Fruit fly (Drosophila melanogaster) Kc167 (cell line): ENCODE measurements around the gene SCaMC.

Source experiments
- Myc ChIP-seq: fragments of >200 bp; optimal IDR thresholded peaks from 2 replicates; lab custom pipeline; 2017; ENCODE audit warnings: missing external identifiers
- Sin3A ChIP-seq: fragments of >200 bp; optimal IDR thresholded peaks from 2 replicates; lab custom pipeline; 2018; ENCODE audit warnings: missing external identifiers
- h ChIP-seq: fragments of >200 bp; optimal IDR thresholded peaks from 3 replicates; lab custom pipeline; 2018; ENCODE audit warnings: missing external identifiers
- insv ChIP-seq: fragments of >200 bp; optimal IDR thresholded peaks from 3 replicates; lab custom pipeline; 2018; ENCODE audit warnings: missing external identifiers
- psq ChIP-seq: fragments of >200 bp; optimal IDR thresholded peaks from 2 replicates; lab custom pipeline; 2017; ENCODE audit warnings: missing external identifiers
- ttk ChIP-seq: sonication (Bioruptor generic); optimal IDR thresholded peaks from 2 replicates; lab custom pipeline; 2017; ENCODE audit warnings: missing external identifiers

SCaMC gene

DNA sequence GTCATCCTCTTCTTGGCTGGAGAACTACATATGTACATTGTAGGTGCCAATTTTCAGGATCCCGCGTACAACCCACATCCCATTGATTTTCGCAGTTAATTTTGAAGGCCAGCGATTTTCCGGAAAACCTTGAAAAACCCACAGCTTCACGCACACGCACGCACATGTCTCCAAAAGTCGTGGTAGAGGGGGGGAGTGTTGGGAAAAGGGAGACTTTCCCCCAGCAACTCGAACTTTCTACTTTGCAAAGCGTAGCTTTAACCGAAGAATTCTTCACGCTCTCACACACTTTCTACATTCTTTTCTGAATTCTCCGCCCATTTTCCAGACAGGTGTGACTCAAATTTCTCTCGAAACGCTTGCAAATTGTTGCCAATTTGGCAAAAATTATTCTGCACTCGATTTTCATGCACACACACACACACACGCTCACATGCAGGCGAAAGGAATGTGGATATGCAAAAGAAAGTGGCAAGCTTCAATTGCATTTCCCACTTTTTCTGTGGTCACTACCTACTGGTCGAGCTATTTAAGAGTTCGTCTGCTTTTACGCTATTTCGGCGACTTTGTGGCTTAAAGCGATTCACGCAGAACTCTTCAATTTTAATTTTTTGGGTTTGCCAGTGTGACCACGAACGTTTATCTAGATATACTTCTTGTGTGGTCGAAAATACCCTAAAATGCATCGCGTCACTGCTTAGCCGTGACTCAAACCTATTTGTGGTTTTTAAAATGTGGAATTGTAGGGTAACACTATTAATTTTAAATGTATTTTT, at the start of gene SCaMC:
TSS of gene SCaMC (minus strand) at position 654 of the 776 bp plus-strand sequence.
- no peak for TF ChIP-seq Myc (lab: Kevin White, UChicago)
- no peak for TF ChIP-seq h (lab: Kevin White, UChicago)
- TF ChIP-seq psq (lab: Kevin White, UChicago) = no peak
- TF ChIP-seq insv = no peak
- TF ChIP-seq Sin3A (lab: Kevin White, UChicago) = no peak
- TF ChIP-seq ttk (lab: Kevin White, UChicago) = no peak

DNA sequence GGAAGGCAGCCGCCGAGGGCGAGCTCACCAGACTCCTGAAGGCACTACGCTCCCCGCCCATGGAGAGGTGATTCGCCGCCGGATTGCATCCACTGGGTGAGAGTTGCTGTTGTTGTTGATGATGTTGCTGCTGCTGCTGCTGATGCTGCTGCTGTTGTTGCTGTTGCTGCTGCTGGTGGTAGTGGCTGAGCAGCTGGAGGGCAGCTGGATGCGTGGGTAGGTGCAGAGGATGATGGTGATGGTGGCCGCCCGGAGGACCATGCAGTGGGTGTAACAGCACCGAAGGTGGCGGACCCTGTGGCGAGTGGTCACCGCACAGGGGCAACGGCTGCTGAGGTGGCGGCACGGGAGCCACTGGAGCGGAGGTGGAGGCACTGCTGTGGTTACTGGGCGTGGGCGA, 48.9 kb upstream of the SCaMC start:
- TF ChIP-seq insv (no peak), Myc (lab: Kevin White, UChicago) (no peak)

DNA sequence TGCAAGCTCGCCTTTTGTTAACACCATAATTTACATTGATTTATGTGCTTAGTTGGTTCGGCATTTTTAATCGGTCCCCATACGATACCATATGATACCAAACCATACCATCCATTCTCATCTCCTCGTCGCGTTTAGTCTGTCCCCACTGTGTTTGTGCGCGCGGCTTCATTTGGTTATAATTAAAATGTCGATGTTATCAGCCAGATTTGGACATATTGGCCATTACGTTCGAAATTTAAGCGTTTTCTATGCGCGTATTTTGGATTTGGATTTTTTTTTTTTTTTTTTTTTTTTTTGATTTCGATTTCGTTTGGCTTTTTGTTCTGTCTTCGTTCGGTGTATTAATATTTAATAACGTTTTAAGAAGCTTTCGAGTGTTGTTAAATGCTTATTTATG, 47.3 kb upstream of the SCaMC start:
- TF ChIP-seq ttk (lab: Kevin White, UChicago) = no peak
- TF ChIP-seq Myc (lab: Kevin White, UChicago) = no peak
- no peak for TF ChIP-seq insv
- TF ChIP-seq Sin3A (lab: Kevin White, UChicago) = no peak
- TF ChIP-seq h (lab: Kevin White, UChicago) = no peak
- TF ChIP-seq psq (lab: Kevin White, UChicago) = no peak

DNA sequence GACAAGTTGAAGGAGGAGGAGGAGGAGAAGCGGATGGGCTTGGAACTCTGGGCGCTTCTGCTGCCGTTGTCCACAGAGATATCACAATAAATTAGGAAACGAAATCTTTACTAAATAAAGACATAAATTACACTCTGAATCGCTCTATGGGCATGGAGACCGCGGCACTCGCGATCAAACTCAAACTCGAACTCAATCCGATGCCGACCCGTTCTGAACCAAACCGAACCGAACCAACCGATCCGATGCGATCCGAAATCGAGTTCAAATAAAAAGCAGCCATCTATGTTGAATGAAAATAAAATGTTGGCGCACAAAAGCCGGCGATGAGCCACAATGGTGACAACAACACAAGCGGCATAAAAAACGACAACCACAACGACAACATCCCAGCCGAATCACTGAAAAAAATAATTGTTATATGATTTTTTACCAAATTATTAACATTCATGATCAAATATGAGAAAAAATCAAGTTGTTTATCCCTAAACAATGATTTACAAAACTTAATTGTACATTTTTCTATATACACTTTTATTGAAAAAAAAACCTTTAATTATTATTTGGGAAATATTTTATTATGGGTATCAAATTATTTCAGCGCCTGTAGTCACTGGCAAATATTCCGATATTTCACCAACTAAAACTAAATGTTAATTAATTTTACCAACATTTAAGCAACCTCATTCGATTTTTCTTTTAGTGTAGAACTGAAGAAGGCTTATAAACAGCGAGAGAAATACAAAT, 42.4 kb upstream of the SCaMC start:
- TF ChIP-seq insv (no peak), h (lab: Kevin White, UChicago) (no peak), Sin3A (lab: Kevin White, UChicago) (no peak), psq (lab: Kevin White, UChicago) (no peak), Myc (lab: Kevin White, UChicago) (no peak)

DNA sequence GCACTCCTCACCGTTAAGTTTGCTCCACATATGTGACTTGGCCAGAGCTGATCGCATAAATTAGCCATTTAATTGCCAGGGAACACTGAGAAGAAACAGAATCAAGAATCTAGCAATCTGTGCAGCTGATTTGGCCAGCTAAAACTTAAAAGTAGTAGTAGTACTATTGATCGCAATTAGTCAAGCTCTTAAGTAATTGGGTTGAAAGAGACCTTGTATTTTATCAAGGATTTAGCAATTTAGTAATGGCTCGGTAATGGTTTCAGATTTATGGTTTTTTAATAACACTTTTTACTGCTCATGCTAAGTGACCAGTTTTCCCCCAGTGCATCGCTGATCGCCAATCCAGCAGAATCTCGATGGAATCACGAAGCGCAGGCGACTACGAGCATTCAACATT, 40.4 kb upstream of the SCaMC start:
- no peak for TF ChIP-seq h (lab: Kevin White, UChicago)
- no peak for TF ChIP-seq psq (lab: Kevin White, UChicago)
- no peak for TF ChIP-seq ttk (lab: Kevin White, UChicago)
- TF ChIP-seq Myc (lab: Kevin White, UChicago) = no peak
- TF ChIP-seq Sin3A (lab: Kevin White, UChicago) = no peak

DNA sequence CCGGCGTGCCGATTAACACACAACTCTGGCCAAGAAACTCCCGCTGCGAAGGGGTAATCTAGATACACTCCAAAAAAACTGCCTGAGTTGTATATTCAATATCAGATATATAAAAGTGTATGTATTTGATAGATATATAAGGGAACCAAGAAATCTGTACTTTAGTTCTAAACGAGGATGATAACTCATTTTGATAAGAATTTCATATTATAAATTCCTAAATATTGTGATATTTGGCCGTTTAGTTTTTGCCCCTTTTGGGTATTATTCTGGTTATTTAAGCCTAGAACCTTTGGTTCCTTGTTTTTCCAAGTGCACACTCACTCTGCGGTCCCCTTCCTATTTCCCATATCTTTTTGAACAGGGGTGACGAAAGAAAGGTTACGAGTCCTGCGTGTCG, 38.9 kb upstream of the SCaMC start:
- TF ChIP-seq psq (lab: Kevin White, UChicago) (no peak), insv (no peak), Sin3A (lab: Kevin White, UChicago) (no peak), Myc (lab: Kevin White, UChicago) (no peak), ttk (lab: Kevin White, UChicago) (no peak), h (lab: Kevin White, UChicago) (no peak)

DNA sequence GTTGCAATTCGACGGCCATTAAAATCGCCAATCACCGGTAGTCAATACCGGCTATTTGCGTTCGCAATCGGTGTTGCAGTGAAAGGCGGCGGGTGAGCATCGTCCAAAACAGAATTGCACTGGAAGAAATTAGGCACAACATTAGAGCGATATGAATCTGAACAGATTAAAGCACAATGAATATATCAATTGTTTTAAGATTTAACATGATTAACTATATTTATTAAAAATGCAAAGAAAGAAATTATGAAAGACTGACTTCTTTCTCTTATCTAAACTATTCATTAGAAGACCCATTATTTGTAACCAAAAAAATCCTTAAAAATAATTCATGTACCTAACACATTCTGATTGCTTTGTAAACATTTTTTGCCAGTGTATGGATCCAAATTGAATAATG, 32.9 kb upstream of the SCaMC start:
- no peak for TF ChIP-seq Myc (lab: Kevin White, UChicago)
- no peak for TF ChIP-seq h (lab: Kevin White, UChicago)
- no peak for TF ChIP-seq psq (lab: Kevin White, UChicago)
- TF ChIP-seq ttk (lab: Kevin White, UChicago) = no peak
- TF ChIP-seq insv = no peak
- TF ChIP-seq Sin3A (lab: Kevin White, UChicago) = no peak

DNA sequence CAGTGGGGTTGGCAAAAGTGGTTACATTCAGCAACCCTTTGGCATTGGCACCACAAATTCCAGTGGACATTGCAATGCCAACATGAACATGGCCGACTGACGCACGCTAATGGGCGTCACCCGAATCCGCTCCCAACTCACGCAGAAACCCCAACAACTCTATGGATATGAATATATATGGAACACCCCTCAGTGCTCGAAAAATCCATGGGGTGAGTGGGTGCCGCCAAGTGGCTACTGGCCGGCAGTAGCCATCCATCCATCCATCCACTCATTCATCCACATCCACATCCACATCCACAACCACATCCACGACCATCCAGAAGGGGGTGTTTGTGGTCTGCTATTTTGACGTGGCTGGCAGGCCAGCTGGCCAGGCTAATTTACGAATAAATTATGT, 32.4 kb upstream of the SCaMC start:
- no peak for TF ChIP-seq insv
- TF ChIP-seq Sin3A (lab: Kevin White, UChicago) = no peak
- TF ChIP-seq ttk (lab: Kevin White, UChicago) = no peak
- no peak for TF ChIP-seq h (lab: Kevin White, UChicago)
- TF ChIP-seq Myc (lab: Kevin White, UChicago) = no peak
- TF ChIP-seq psq (lab: Kevin White, UChicago) = no peak

DNA sequence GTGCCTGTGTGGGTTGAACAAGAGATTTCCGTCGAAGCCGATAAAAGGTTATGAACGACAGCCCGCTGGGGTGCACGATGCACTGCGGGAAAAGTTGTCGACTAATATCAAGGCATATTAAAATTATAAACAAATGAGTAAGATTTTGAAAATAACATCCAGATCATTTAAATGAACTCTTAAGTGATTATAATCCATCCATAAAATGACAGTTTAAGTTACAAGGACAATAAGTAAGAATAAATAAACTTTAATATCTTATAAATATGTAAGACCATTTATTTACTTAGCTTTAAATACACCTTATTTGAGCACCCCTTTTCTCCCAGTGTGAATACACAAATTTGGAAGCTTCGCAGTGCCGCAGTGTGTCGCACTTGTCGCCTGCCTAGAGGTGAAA, 29.4 kb upstream of the SCaMC start:
- TF ChIP-seq psq (lab: Kevin White, UChicago) (no peak), Myc (lab: Kevin White, UChicago) (no peak), h (lab: Kevin White, UChicago) (no peak), Sin3A (lab: Kevin White, UChicago) (no peak), insv (no peak), ttk (lab: Kevin White, UChicago) (no peak)

DNA sequence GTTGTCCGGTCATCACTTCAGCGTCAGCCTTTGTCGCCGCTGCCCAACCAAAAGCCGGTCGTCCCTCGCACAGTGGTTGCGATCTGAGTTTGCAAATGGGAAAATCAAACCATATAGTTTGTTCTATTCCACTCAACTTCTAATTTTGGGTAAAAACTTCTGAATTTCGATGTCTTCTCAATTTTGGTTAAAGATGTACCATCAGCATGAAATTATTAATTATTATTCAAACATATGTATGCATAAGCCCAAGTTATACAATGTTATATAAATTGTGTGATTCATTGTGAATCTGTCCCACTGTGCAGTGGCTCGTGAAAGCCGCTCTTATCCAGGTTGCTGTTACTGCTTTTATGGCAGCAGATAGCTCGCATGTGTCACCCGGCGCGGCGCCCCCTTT, 28.0 kb upstream of the SCaMC start:
- no peak for TF ChIP-seq h (lab: Kevin White, UChicago)
- TF ChIP-seq psq (lab: Kevin White, UChicago) = no peak
- TF ChIP-seq insv = no peak
- no peak for TF ChIP-seq Myc (lab: Kevin White, UChicago)
- no peak for TF ChIP-seq ttk (lab: Kevin White, UChicago)
- no peak for TF ChIP-seq Sin3A (lab: Kevin White, UChicago)

DNA sequence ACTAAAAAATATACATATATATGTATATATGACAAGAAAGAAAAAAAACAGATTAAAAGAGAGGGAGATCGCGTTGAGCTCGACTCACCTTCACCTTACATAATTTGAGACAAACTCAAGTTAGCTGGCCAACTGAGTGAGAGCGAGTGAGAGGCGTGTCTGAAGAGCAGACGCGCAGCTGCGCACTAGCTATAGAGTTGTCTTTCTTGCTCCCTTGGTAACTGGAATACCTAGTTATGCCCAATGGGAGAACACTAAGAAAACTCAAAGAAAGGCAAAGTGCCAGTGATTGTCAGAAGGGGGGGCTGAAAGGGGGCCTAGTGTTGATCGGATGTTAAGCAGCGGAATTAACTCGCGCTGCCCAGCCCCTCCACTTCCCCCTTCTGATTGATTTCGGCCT, 19.8 kb upstream of the SCaMC start:
- TF ChIP-seq Myc (lab: Kevin White, UChicago) (no peak), insv (no peak), ttk (lab: Kevin White, UChicago) (no peak), h (lab: Kevin White, UChicago) (no peak), Sin3A (lab: Kevin White, UChicago) (no peak), psq (lab: Kevin White, UChicago) (no peak)

DNA sequence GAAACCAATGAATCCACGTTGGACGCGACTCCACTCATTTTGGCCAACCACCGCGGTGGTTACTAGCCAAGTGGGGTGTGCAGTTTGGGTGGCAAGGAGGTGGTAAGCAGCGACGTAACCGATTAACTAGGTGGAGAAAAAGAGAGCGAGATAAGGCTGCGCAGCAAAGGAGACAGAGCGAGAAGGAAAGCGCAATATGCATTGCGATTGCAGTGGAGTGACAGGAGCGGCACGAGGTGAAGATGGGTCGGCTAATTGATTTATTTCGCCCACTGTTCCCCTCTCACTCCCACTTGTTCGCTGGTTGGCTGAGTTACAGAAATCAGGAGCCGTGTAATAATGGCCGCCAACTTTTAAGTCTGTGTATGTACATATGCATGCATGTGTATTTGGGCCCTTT, 19.1 kb upstream of the SCaMC start:
- TF ChIP-seq insv = no peak
- TF ChIP-seq Myc (lab: Kevin White, UChicago) = no peak
- no peak for TF ChIP-seq psq (lab: Kevin White, UChicago)
- TF ChIP-seq ttk (lab: Kevin White, UChicago) = no peak
- TF ChIP-seq h (lab: Kevin White, UChicago) = no peak
- no peak for TF ChIP-seq Sin3A (lab: Kevin White, UChicago)
